Worm (Caenorhabditis elegans): ENCODE results near the gene F32D8.5.

ce11 chrV:10903748-10904147 is 9.1 kb downstream of the F32D8.5 start, which contains the start of gene F32D8.15:
- no peak for TF ChIP-seq fkh-10 (GFP tag; optimal IDR thresholded peaks at IDR 0.05)
- TF ChIP-seq ztf-11 (tag; optimal IDR thresholded peaks at IDR 0.05), result no peak
